Fruit fly (Drosophila melanogaster) whole organism, embryonic: Measurements from ENCODE around the gene Hap40.

Source experiments
- Awh ChIP-seq: fragments of 200-800 bp; sonication (Bioruptor generic); IDR thresholded peaks from 2 replicates; pipeline ENCODE4, ENCODE4 v1.3.6; 2022; ENCODE audit warnings: missing biosample characterization, missing genetic modification characterization
- Blimp-1 ChIP-seq: fragments of 200-800 bp; sonication (Bioruptor generic); optimal IDR thresholded peaks from 3 replicates; lab custom pipeline; 2018; ENCODE audit warnings: missing biosample characterization, missing genetic modification characterization, mild to moderate bottlenecking, moderate library complexity, missing genetic modification reagents
- CG11560 ChIP-seq: fragments of 200-800 bp; sonication (Bioruptor generic); IDR thresholded peaks from 3 replicates; pipeline ENCODE4 v1.3.6; 2022; ENCODE audit warnings: missing biosample characterization, missing genetic modification characterization
- CG12155 ChIP-seq: fragments of 200-800 bp; sonication (Bioruptor generic); optimal IDR thresholded peaks from 3 replicates; lab custom pipeline; 2016; ENCODE audit warnings: missing biosample characterization, missing genetic modification characterization
- CG12391 ChIP-seq: fragments of 200-800 bp; sonication (Bioruptor generic); optimal IDR thresholded peaks from 3 replicates; lab custom pipeline; 2018; ENCODE audit warnings: missing biosample characterization, mild to moderate bottlenecking, missing genetic modification characterization, moderate library complexity
- CG13123 ChIP-seq: fragments of 200-800 bp; sonication (Bioruptor generic); optimal IDR thresholded peaks from 2 replicates; lab custom pipeline; 2016; ENCODE audit warnings: missing biosample characterization, missing genetic modification characterization
- CG14441 ChIP-seq: fragments of 200-800 bp; sonication (Bioruptor generic); IDR thresholded peaks from 2 replicates; pipeline ENCODE4 v1.3.6; 2022; ENCODE audit warnings: missing biosample characterization, missing genetic modification characterization
- CG15479 ChIP-seq: fragments of 200-800 bp; sonication (Bioruptor generic); optimal IDR thresholded peaks from 3 replicates; lab custom pipeline; 2019; ENCODE audit warnings: missing biosample characterization, mild to moderate bottlenecking, missing genetic modification characterization, moderate library complexity
- CG16863 ChIP-seq: fragments of 200-800 bp; sonication (Bioruptor generic); optimal IDR thresholded peaks from 3 replicates; lab custom pipeline; 2016; ENCODE audit warnings: missing biosample characterization, missing genetic modification characterization
- CG17568 ChIP-seq: fragments of 200-800 bp; sonication (Bioruptor generic); optimal IDR thresholded peaks from 2 replicates; lab custom pipeline; 2018; ENCODE audit warnings: missing biosample characterization, mild to moderate bottlenecking, missing genetic modification characterization, moderate library complexity
- CG31224 ChIP-seq: fragments of 200-800 bp; sonication (Bioruptor generic); IDR thresholded peaks from 2 replicates; pipeline ENCODE4 v1.3.6; 2022; ENCODE audit warnings: missing biosample characterization, missing genetic modification characterization
- CG31388 ChIP-seq: fragments of 200-800 bp; sonication (Bioruptor generic); optimal IDR thresholded peaks from 2 replicates; lab custom pipeline; 2016; ENCODE audit warnings: missing biosample characterization, missing genetic modification characterization
- CG4707 ChIP-seq: fragments of 200-800 bp; sonication (Bioruptor generic); optimal IDR thresholded peaks from 2 replicates; lab custom pipeline; 2018; ENCODE audit warnings: missing biosample characterization, mild to moderate bottlenecking, missing genetic modification characterization, moderate library complexity
- CG5953 ChIP-seq: fragments of 200-800 bp; sonication (Bioruptor generic); IDR thresholded peaks from 2 replicates; pipeline ENCODE4 v1.3.6; 2022; ENCODE audit warnings: missing biosample characterization, missing genetic modification characterization
- CG7963 ChIP-seq: fragments of 200-800 bp; sonication (Bioruptor generic); IDR thresholded peaks from 3 replicates; pipeline ENCODE4 v1.3.6; 2022; ENCODE audit warnings: missing biosample characterization, missing genetic modification characterization; ENCODE audit not compliant: partially characterized antibody
- CG8388 ChIP-seq: fragments of 200-800 bp; sonication (Bioruptor generic); optimal IDR thresholded peaks from 2 replicates; lab custom pipeline; 2019; ENCODE audit warnings: missing biosample characterization, mild to moderate bottlenecking, missing genetic modification characterization, moderate library complexity
- CG9797 ChIP-seq: fragments of 200-800 bp; sonication (Bioruptor generic); optimal IDR thresholded peaks from 3 replicates; lab custom pipeline; 2018; ENCODE audit warnings: missing biosample characterization, mild to moderate bottlenecking, missing genetic modification characterization
- Dad ChIP-seq: fragments of 200-800 bp; sonication (Bioruptor generic); optimal IDR thresholded peaks from 3 replicates; lab custom pipeline; 2016; ENCODE audit warnings: missing biosample characterization, missing genetic modification characterization
- Doc2 ChIP-seq: fragments of 200-800 bp; sonication (Bioruptor generic); IDR thresholded peaks from 2 replicates; pipeline ENCODE4 v1.3.6; 2022; ENCODE audit warnings: missing biosample characterization, missing genetic modification characterization
- Elba2 ChIP-seq: fragments of 200-800 bp; sonication (Bioruptor generic); optimal IDR thresholded peaks from 3 replicates; lab custom pipeline; 2016; ENCODE audit warnings: missing biosample characterization, missing genetic modification characterization
- GATAe ChIP-seq: fragments of 200-800 bp; sonication (Bioruptor generic); conservative IDR thresholded peaks from 2 replicates; pipeline ENCODE4 v1.3.6; 2022; ENCODE audit warnings: missing biosample characterization, missing genetic modification characterization
- Gsc ChIP-seq: fragments of 200-800 bp; sonication (Bioruptor generic); IDR thresholded peaks from 2 replicates; pipeline ENCODE4 v1.3.6; 2022; ENCODE audit warnings: missing biosample characterization, missing genetic modification characterization
- Hr3 ChIP-seq: fragments of 200-800 bp; sonication (Bioruptor generic); optimal IDR thresholded peaks from 3 replicates; lab custom pipeline; 2016; ENCODE audit warnings: missing biosample characterization, missing genetic modification characterization
- MBD-R2 ChIP-seq: fragments of 200-800 bp; sonication (Bioruptor generic); IDR thresholded peaks from 2 replicates; pipeline ENCODE4 v1.3.6; 2022; ENCODE audit warnings: missing biosample characterization, missing genetic modification characterization
- MTF-1 ChIP-seq: fragments of 200-800 bp; sonication (Bioruptor generic); optimal IDR thresholded peaks from 2 replicates; lab custom pipeline; 2018; ENCODE audit warnings: missing biosample characterization, mild to moderate bottlenecking, missing genetic modification characterization, borderline replicate concordance
- TFAM ChIP-seq: fragments of 200-800 bp; sonication (Bioruptor generic); optimal IDR thresholded peaks from 2 replicates; lab custom pipeline; 2017; ENCODE audit warnings: missing biosample characterization, missing genetic modification characterization, inconsistent platforms
- Usf ChIP-seq: fragments of 200-800 bp; sonication (Bioruptor generic); optimal IDR thresholded peaks from 2 replicates; lab custom pipeline; 2017; ENCODE audit warnings: missing genotype, missing biosample characterization, missing genetic modification characterization
- YL-1 ChIP-seq: fragments of 200-800 bp; sonication (Bioruptor generic); optimal IDR thresholded peaks from 3 replicates; lab custom pipeline; 2017; ENCODE audit warnings: missing biosample characterization, mild to moderate bottlenecking, missing genetic modification characterization
- ab ChIP-seq: fragments of 200-800 bp; sonication (Bioruptor generic); optimal IDR thresholded peaks from 2 replicates; lab custom pipeline; 2016; ENCODE audit warnings: missing biosample characterization, missing genetic modification characterization
- az2 ChIP-seq: fragments of 200-800 bp; sonication (Bioruptor generic); optimal IDR thresholded peaks from 3 replicates; lab custom pipeline; 2016; ENCODE audit warnings: missing biosample characterization, missing genetic modification characterization
- bsh ChIP-seq, 2 experiments: fragments of 200-800 bp; sonication (Bioruptor generic); optimal IDR thresholded peaks; 2 replicates each; lab custom pipeline; 2017 to 2018; ENCODE audit warnings: mild to moderate bottlenecking in 2 of 2, missing biosample characterization in 2 of 2, missing genetic modification characterization in 2 of 2, moderate library complexity in 1 of 2
- chif ChIP-seq, 2 experiments: fragments of 200-800 bp; sonication (Bioruptor generic); optimal IDR thresholded peaks; 3 replicates each; lab custom pipeline; 2016; ENCODE audit warnings: missing biosample characterization in 2 of 2, missing genetic modification characterization in 2 of 2
- danr ChIP-seq: fragments of 200-800 bp; sonication (Bioruptor generic); IDR thresholded peaks from 2 replicates; pipeline ENCODE4 v1.3.6; 2022; ENCODE audit warnings: missing biosample characterization, missing genetic modification characterization
- dmrt11E ChIP-seq: fragments of 200-800 bp; sonication (Bioruptor generic); optimal IDR thresholded peaks from 3 replicates; lab custom pipeline; 2018; ENCODE audit warnings: missing biosample characterization, mild to moderate bottlenecking, missing genetic modification characterization, moderate library complexity
- dmrt99B ChIP-seq: fragments of 200-800 bp; sonication (Bioruptor generic); optimal IDR thresholded peaks from 2 replicates; lab custom pipeline; 2018; ENCODE audit warnings: missing biosample characterization, mild to moderate bottlenecking, missing genetic modification characterization, moderate library complexity
- ewg ChIP-seq: fragments of 200-800 bp; sonication (Bioruptor generic); optimal IDR thresholded peaks from 3 replicates; lab custom pipeline; 2017; ENCODE audit warnings: mild to moderate bottlenecking, missing biosample characterization, missing genetic modification reagents, missing genetic modification characterization
- eyg ChIP-seq: fragments of 200-800 bp; sonication (Bioruptor generic); optimal IDR thresholded peaks from 3 replicates; lab custom pipeline; 2016; ENCODE audit warnings: missing biosample characterization, missing genetic modification characterization
- fd102C ChIP-seq: fragments of 200-800 bp; sonication (Bioruptor generic); optimal IDR thresholded peaks from 2 replicates; lab custom pipeline; 2018; ENCODE audit warnings: missing biosample characterization, mild to moderate bottlenecking, missing genetic modification characterization, moderate library complexity
- fd96Cb ChIP-seq: fragments of 200-800 bp; sonication (Bioruptor generic); optimal IDR thresholded peaks from 2 replicates; lab custom pipeline; 2018; ENCODE audit warnings: missing biosample characterization, mild to moderate bottlenecking, missing genetic modification characterization, moderate library complexity
- fru ChIP-seq: fragments of >200 bp; optimal IDR thresholded peaks from 2 replicates; lab custom pipeline; 2017
- grau ChIP-seq: fragments of 200-800 bp; optimal IDR thresholded peaks from 3 replicates; lab custom pipeline; 2019; ENCODE audit warnings: missing biosample characterization, mild to moderate bottlenecking, missing genetic modification characterization, moderate library complexity
- p53 ChIP-seq: fragments of 200-800 bp; sonication (Bioruptor generic); optimal IDR thresholded peaks from 2 replicates; lab custom pipeline; 2016; ENCODE audit warnings: missing biosample characterization, missing genetic modification characterization
- rib ChIP-seq: fragments of 200-800 bp; sonication (Bioruptor generic); IDR thresholded peaks from 2 replicates; pipeline ENCODE4 v1.3.6; 2022; ENCODE audit warnings: missing biosample characterization, missing genetic modification characterization
- seq ChIP-seq: fragments of 200-800 bp; sonication (Bioruptor generic); IDR thresholded peaks from 2 replicates; pipeline ENCODE4 v1.3.6; 2022; ENCODE audit warnings: missing biosample characterization, missing genetic modification characterization
- sima ChIP-seq: fragments of 200-800 bp; sonication (Bioruptor generic); optimal IDR thresholded peaks from 2 replicates; lab custom pipeline; 2016; ENCODE audit warnings: missing biosample characterization, missing genetic modification characterization
- slp2 ChIP-seq: fragments of 200-800 bp; sonication (Bioruptor generic); optimal IDR thresholded peaks from 2 replicates; lab custom pipeline; 2016; ENCODE audit warnings: missing biosample characterization, missing genetic modification characterization
- tup ChIP-seq: fragments of 200-800 bp; sonication (Bioruptor generic); optimal IDR thresholded peaks from 2 replicates; lab custom pipeline; 2016; ENCODE audit warnings: missing biosample characterization, mild to moderate bottlenecking, missing genetic modification characterization, moderate library complexity
- usp ChIP-seq: fragments of >200 bp; optimal IDR thresholded peaks from 2 replicates; lab custom pipeline; 2017; ENCODE audit warnings: missing biosample characterization, missing genetic modification characterization
- wdn ChIP-seq: fragments of 200-800 bp; sonication (Bioruptor generic); IDR thresholded peaks from 2 replicates; pipeline ENCODE4 v1.3.6; 2022; ENCODE audit warnings: missing biosample characterization, missing genetic modification characterization
- zen ChIP-seq: fragments of 200-800 bp; sonication (Bioruptor generic); optimal IDR thresholded peaks from 3 replicates; lab custom pipeline; 2018; ENCODE audit warnings: missing biosample characterization, mild to moderate bottlenecking, missing genetic modification characterization, moderate library complexity

Hap40 gene

dm6 chrX:15709984-15710750 lies 6.2 kb downstream of the Hap40 start, which contains the start of the genes CG9281 and CG15601 (continued):
- TF ChIP-seq ewg (GFP tag; lab: Kevin White, UChicago) (no peak), fru (no peak), Awh (GFP tag; lab: Robert Waterston, UW) (no peak), CG5953 (GFP tag; lab: Robert Waterston, UW) (no peak), MBD-R2 (GFP tag; lab: Robert Waterston, UW) (peak; percentile 14; the same call in 1 of the 2 replicates), Usf (GFP tag; lab: Kevin White, UChicago) (no peak), Blimp-1 (no peak), MTF-1 (GFP tag; lab: Kevin White, UChicago) (peak; percentile 16), Doc2 (GFP tag; lab: Robert Waterston, UW) (no peak), usp (GFP tag; lab: Kevin White, UChicago) (no peak), az2 (GFP tag; lab: Kevin White, UChicago) (no peak), ab (GFP tag; lab: Kevin White, UChicago) (no peak), Gsc (GFP tag; lab: Robert Waterston, UW) (no peak), CG12391 (tag; lab: Kevin White, UChicago) (peak; percentile 24), dmrt11E (no peak), CG15479 (GFP tag; lab: Kevin White, UChicago) (peak; percentile 96), CG11560 (tag; lab: Robert Waterston, UW) (no peak), CG16863 (no peak), YL-1 (peak; percentile 77), CG12155 (no peak), CG13123 (GFP tag; lab: Kevin White, UChicago) (no peak), CG17568 (no peak), dmrt99B (tag; lab: Kevin White, UChicago) (no peak), Elba2 (no peak), CG8388 (GFP tag; lab: Kevin White, UChicago) (no peak), TFAM (no peak), GATAe (GFP tag; lab: Robert Waterston, UW) (no peak), CG31388 (no peak), fd96Cb (tag; lab: Kevin White, UChicago) (no peak), slp2 (GFP tag; lab: Kevin White, UChicago) (no peak), CG14441 (GFP tag; lab: Robert Waterston, UW) (no peak), wdn (GFP tag; lab: Robert Waterston, UW) (no peak), danr (GFP tag; lab: Robert Waterston, UW) (no peak), bsh (GFP tag; optimal IDR thresholded peaks at IDR 0.05; lab: Kevin White, UChicago) (no peak), sima (no peak), Dad (no peak), fd102C (GFP tag; lab: Kevin White, UChicago) (no peak), tup (GFP tag; lab: Kevin White, UChicago) (no peak), grau (tag; lab: Kevin White, UChicago) (peak; percentile 7), chif (GFP tag; optimal IDR thresholded peaks at IDR 0.05; lab: Kevin White, UChicago) (no peak), CG31224 (no peak), p53 (GFP tag; lab: Kevin White, UChicago) (no peak), rib (GFP tag; lab: Robert Waterston, UW) (peak; percentile 82; the same call in 1 of the 2 replicates), Hr3 (GFP tag; lab: Kevin White, UChicago) (no peak), CG9797 (GFP tag; lab: Kevin White, UChicago) (peak; percentile 88), CG4707 (no peak), eyg (no peak), zen (tag; lab: Kevin White, UChicago) (no peak), CG7963 (GFP tag; lab: Robert Waterston, UW) (no peak), seq (GFP tag; lab: Robert Waterston, UW) (0 out of 2 replicates have a peak, but pooled peaks have one; percentile 7)
